Worm (Caenorhabditis elegans): ENCODE data around the gene C14B1.2.
"Not testable (repeated sequence)": the region's sequence is repeated elsewhere in the genome, so short reads cannot be mapped to it uniquely, and the experiment has no call there.

ce11 chrIII:3697181-3697580 lies 4.9 kb upstream of the C14B1.2 start:
- not testable (repeated sequence) for TF ChIP-seq nhr-77, unc-130, skn-1 (tag; optimal IDR thresholded peaks at IDR 0.05)

Data from whole organism, L1 larva.